Fruit fly (Drosophila melanogaster): ENCODE results near the gene RASSF8.
A peak's percentile ranks its signal among the peaks of the same experiment; 100 is the strongest.

Gene RASSF8

dm6 chr3R:25659857-25660417 is 1.7 kb upstream of the RASSF8 start:
- no peak for TF ChIP-seq psq (optimal IDR thresholded peaks at IDR 0.05)
- TF ChIP-seq h (optimal IDR thresholded peaks at IDR 0.05), result no peak
- no peak for TF ChIP-seq insv (optimal IDR thresholded peaks at IDR 0.05)
- TF ChIP-seq ttk (optimal IDR thresholded peaks at IDR 0.05), result no peak
- TF ChIP-seq Sin3A (optimal IDR thresholded peaks at IDR 0.05), result no peak
- no peak for TF ChIP-seq Myc (optimal IDR thresholded peaks at IDR 0.05)

DNA sequence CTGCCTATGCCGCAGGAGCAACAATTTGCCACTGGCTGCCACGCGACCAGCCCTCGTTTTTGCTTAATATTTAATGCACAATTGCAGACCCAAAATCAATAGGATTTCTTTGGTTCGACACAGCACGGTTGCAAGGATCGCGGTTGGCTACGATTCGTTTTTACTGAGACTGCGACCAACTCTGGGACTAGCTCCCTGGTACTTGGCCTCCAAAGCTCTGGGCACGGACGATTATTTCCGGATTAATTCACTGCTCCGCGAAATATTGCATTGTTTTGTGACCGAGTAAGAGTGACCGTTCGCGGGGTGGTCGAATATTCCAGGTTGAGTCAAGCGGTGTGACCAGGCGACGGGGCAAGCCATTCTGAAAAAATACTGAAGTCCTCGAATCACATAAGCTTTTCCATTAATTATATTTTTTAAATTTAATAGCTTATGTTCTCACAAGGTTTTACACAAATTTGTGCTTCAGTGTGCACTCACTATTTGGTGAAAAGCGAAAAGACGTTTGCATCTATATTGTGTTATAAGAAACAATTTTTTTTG is 537 bp upstream of the RASSF8 start, which contains the start of gene Tnks:
Tnks (minus strand) TSS at position 302 of the 546 bp plus-strand sequence.
- TF ChIP-seq h (optimal IDR thresholded peaks at IDR 0.05) (no peak), Myc (optimal IDR thresholded peaks at IDR 0.05) (no peak), ttk (optimal IDR thresholded peaks at IDR 0.05) (no peak), insv (optimal IDR thresholded peaks at IDR 0.05) (no peak), Sin3A (optimal IDR thresholded peaks at IDR 0.05) (no peak)

dm6 chr3R:25662358-25662757 is 763 bp downstream of the RASSF8 start:
- TF ChIP-seq ttk (optimal IDR thresholded peaks at IDR 0.05) (no peak), insv (optimal IDR thresholded peaks at IDR 0.05) (no peak), h (optimal IDR thresholded peaks at IDR 0.05) (no peak), Sin3A (optimal IDR thresholded peaks at IDR 0.05) (no peak), psq (optimal IDR thresholded peaks at IDR 0.05) (no peak), Myc (optimal IDR thresholded peaks at IDR 0.05) (no peak)

- TF ChIP-seq insv (optimal IDR thresholded peaks at IDR 0.05) (no peak), Myc (optimal IDR thresholded peaks at IDR 0.05) (no peak), Sin3A (optimal IDR thresholded peaks at IDR 0.05) (no peak), psq (optimal IDR thresholded peaks at IDR 0.05) (no peak), h (optimal IDR thresholded peaks at IDR 0.05) (no peak), ttk (optimal IDR thresholded peaks at IDR 0.05) (no peak)
These were observed 3.9 kb downstream of the RASSF8 start, which contains the start of gene Lgr3 for dm6 chr3R:25665509-25665908. Gene Lgr3, plus strand, starts transcription at chr3R:25665809.

dm6 chr3R:25678489-25679082 is 17.0 kb downstream of the RASSF8 start, which contains the start of the genes CG4730 and CG5039:
Gene CG4730, minus strand, starts transcription at chr3R:25678682.
Gene CG5039, plus strand, starts transcription at chr3R:25678683.
- no peak for TF ChIP-seq psq (optimal IDR thresholded peaks at IDR 0.05)
- no peak for TF ChIP-seq Sin3A (optimal IDR thresholded peaks at IDR 0.05)
- no peak for TF ChIP-seq Myc (optimal IDR thresholded peaks at IDR 0.05)
- no peak for TF ChIP-seq ttk (optimal IDR thresholded peaks at IDR 0.05)
- TF ChIP-seq h (optimal IDR thresholded peaks at IDR 0.05), result peak; percentile 51
- no peak for TF ChIP-seq insv (optimal IDR thresholded peaks at IDR 0.05)

DNA sequence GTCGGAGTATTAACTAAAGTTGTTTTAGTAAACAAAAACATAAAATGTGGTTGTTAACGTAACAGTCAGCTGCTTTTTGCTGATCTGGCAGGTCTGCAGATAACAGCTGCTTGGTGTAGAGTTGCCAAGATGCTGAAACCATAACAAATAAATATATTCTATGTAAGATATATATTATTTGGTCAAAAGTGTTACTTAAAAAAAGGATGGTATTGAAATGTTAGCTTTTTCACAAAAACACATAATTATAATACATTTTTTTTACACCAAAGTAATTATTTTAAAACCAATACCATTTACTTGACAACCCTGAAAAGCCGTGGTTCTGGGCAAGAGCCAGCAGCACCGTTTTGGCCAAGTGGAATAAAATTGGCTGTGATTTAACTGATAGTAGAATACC is 18.9 kb downstream of the RASSF8 start, which contains the start of the genes CG4743 and Idh3g:
CG4743 (minus strand) TSS at position 23 of the 400 bp plus-strand sequence.
Idh3g (plus strand) TSS at position 318 of the 400 bp plus-strand sequence.
- TF ChIP-seq Sin3A (optimal IDR thresholded peaks at IDR 0.05), result no peak
- no peak for TF ChIP-seq ttk (optimal IDR thresholded peaks at IDR 0.05)
- no peak for TF ChIP-seq h (optimal IDR thresholded peaks at IDR 0.05)
- TF ChIP-seq insv (optimal IDR thresholded peaks at IDR 0.05), result no peak
- no peak for TF ChIP-seq psq (optimal IDR thresholded peaks at IDR 0.05)
- no peak for TF ChIP-seq Myc (optimal IDR thresholded peaks at IDR 0.05)

- no peak for TF ChIP-seq Sin3A (optimal IDR thresholded peaks at IDR 0.05)
- TF ChIP-seq insv (optimal IDR thresholded peaks at IDR 0.05), result no peak
- no peak for TF ChIP-seq h (optimal IDR thresholded peaks at IDR 0.05)
- TF ChIP-seq Myc (optimal IDR thresholded peaks at IDR 0.05), result no peak
- TF ChIP-seq psq (optimal IDR thresholded peaks at IDR 0.05), result no peak
- no peak for TF ChIP-seq ttk (optimal IDR thresholded peaks at IDR 0.05)
These were observed 23.3 kb downstream of the RASSF8 start, which contains the start of gene RpL27 for dm6 chr3R:25684859-25685258. Gene RpL27, minus strand, starts transcription at chr3R:25685051.

- no peak for TF ChIP-seq h (optimal IDR thresholded peaks at IDR 0.05)
- TF ChIP-seq psq (optimal IDR thresholded peaks at IDR 0.05), result no peak
- TF ChIP-seq Sin3A (optimal IDR thresholded peaks at IDR 0.05), result no peak
- TF ChIP-seq Myc (optimal IDR thresholded peaks at IDR 0.05), result no peak
- TF ChIP-seq ttk (optimal IDR thresholded peaks at IDR 0.05), result no peak
- no peak for TF ChIP-seq insv (optimal IDR thresholded peaks at IDR 0.05)
These were observed 25.3 kb downstream of the RASSF8 start, which contains the start of gene CLS for dm6 chr3R:25686698-25687420. Gene CLS, minus strand, starts transcription at chr3R:25687370.

DNA sequence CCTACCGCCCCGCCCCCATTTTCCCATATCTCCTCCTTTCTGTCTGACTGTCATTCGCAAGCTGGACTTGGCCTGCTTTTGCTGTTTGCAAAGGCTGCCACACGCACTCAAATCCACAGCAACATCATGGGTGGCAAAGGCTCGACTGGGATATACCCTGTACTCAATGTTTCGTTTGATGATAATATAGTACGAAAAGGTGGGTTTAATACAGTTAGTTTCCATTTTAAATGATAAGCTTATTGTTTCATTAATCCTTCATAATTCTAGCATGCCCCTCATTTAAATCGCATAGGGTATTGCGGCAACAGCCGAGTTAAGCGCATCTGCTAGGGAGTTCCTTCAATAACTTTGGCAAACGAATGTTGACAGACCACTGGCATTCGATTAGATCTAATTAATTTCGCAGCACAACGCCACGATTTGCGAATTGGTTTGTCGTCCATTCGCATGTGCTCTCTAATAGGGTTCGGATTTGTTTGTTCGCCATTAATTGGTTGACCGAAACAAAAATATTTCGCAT is 32.6 kb downstream of the RASSF8 start:
- no peak for TF ChIP-seq ttk (optimal IDR thresholded peaks at IDR 0.05)
- TF ChIP-seq Sin3A (optimal IDR thresholded peaks at IDR 0.05), result no peak
- TF ChIP-seq Myc (optimal IDR thresholded peaks at IDR 0.05), result no peak
- TF ChIP-seq psq (optimal IDR thresholded peaks at IDR 0.05), result no peak
- TF ChIP-seq h (optimal IDR thresholded peaks at IDR 0.05), result no peak
- no peak for TF ChIP-seq insv (optimal IDR thresholded peaks at IDR 0.05)

All from Kc167 (cell line).